Worm (Caenorhabditis elegans) whole organism, early embryonic: Measurements from ENCODE around the gene cth-1.

ENCODE experiments used
- B0310.2 ChIP-seq: sonication (generic microtip); optimal IDR thresholded peaks from 2 replicates; lab custom pipeline; 2016; ENCODE audit warnings: mild to moderate bottlenecking, missing genetic modification characterization, missing compliant biosample characterization
- aly-1 ChIP-seq: sonication (generic microtip); optimal IDR thresholded peaks from 2 replicates; lab custom pipeline; 2016; ENCODE audit warnings: missing genetic modification characterization, missing compliant biosample characterization
- ama-1 ChIP-seq: fragments of 150-350 bp; optimal IDR thresholded peaks from 2 replicates; lab custom pipeline; 2014
- ceh-36 ChIP-seq: sonication (generic microtip); optimal IDR thresholded peaks from 2 replicates; lab custom pipeline; 2016; ENCODE audit warnings: missing genetic modification characterization, inconsistent platforms, missing compliant biosample characterization
- ets-7 ChIP-seq: sonication (generic microtip); optimal IDR thresholded peaks from 2 replicates; lab custom pipeline; 2016; ENCODE audit warnings: missing genotype, missing genetic modification characterization, missing compliant biosample characterization
- flt-1 ChIP-seq: fragments of 200-800 bp; sonication (Bioruptor generic); IDR thresholded peaks from 2 replicates; pipeline ENCODE4 v1.3.6; 2022; ENCODE audit warnings: missing genetic modification characterization, missing compliant biosample characterization
- hmbx-1 ChIP-seq: sonication (generic microtip); optimal IDR thresholded peaks from 2 replicates; lab custom pipeline; 2016; ENCODE audit warnings: mild to moderate bottlenecking, missing genetic modification characterization, missing compliant biosample characterization
- hnd-1 ChIP-seq: sonication (generic microtip); optimal IDR thresholded peaks from 2 replicates; lab custom pipeline; 2016; ENCODE audit warnings: missing genetic modification characterization, missing compliant biosample characterization
- pes-1 ChIP-seq: fragments of 200-800 bp; sonication (Bioruptor generic); IDR thresholded peaks from 2 replicates; pipeline ENCODE4 v1.3.6; 2022; ENCODE audit warnings: missing genetic modification reagents, missing genetic modification characterization, missing compliant biosample characterization
- scrt-1 ChIP-seq: fragments of 200-800 bp; sonication (Bioruptor generic); IDR thresholded peaks from 2 replicates; pipeline ENCODE4 v1.3.6; 2022; ENCODE audit warnings: missing genetic modification characterization, missing compliant biosample characterization
- sea-1 ChIP-seq: fragments of 200-800 bp; sonication (Bioruptor generic); conservative IDR thresholded peaks from 2 replicates; pipeline ENCODE4 v1.3.6; 2022; ENCODE audit warnings: missing genetic modification characterization, missing compliant biosample characterization
- tbx-11 ChIP-seq: fragments of 200-800 bp; sonication (Bioruptor generic); IDR thresholded peaks from 2 replicates; pipeline ENCODE4 v1.3.6; 2022; ENCODE audit warnings: missing genetic modification characterization, missing compliant biosample characterization
- tbx-37 ChIP-seq: fragments of 200-800 bp; sonication (Bioruptor generic); conservative IDR thresholded peaks from 2 replicates; pipeline ENCODE4 v1.3.6; 2022; ENCODE audit warnings: missing genetic modification reagents, missing genetic modification characterization, missing compliant biosample characterization
- tra-4 ChIP-seq: sonication (generic microtip); optimal IDR thresholded peaks from 2 replicates; lab custom pipeline; 2017; ENCODE audit warnings: missing genetic modification characterization, missing compliant biosample characterization

DNA sequence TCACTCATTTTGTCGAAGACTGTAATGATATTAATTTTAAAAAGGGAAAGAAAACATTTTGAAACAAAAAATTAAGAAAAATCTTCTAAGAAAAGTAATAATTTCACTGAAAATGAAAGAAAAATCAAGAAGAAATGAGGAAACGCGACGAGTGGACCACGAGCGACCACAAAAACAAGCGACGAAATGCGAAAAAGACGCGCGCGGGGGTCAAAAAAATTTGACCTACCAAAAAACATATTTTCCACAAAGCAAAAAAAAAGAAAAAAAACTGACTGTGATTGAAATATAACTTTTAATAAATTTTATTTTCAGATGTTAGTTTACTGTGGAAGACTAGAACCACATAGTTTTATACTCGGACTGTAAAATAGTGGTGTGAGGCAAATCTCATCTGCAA is 41.6 kb upstream of the cth-1 start, which contains the start of gene F14H3.6:
- TF ChIP-seq hmbx-1 (tag; lab: Kevin White, UChicago) (no peak), B0310.2 (tag; lab: Kevin White, UChicago) (no peak), ama-1 (lab: Kevin White, UChicago) (no peak), tbx-11 (GFP tag; lab: Robert Waterston, UW) (no peak), tbx-37 (GFP tag; lab: Robert Waterston, UW) (no peak), hnd-1 (tag; lab: Kevin White, UChicago) (no peak), pes-1 (GFP tag; lab: Robert Waterston, UW) (no peak), scrt-1 (GFP tag; lab: Robert Waterston, UW) (no peak), sea-1 (GFP tag; lab: Robert Waterston, UW) (no peak), flt-1 (GFP tag; lab: Robert Waterston, UW) (no peak), ceh-36 (tag; lab: Kevin White, UChicago) (no peak), tra-4 (tag; lab: Kevin White, UChicago) (no peak), aly-1 (no peak), ets-7 (no peak)
